Worm (Caenorhabditis elegans): ENCODE results near the gene fnip-2.
"Not testable (repeated sequence)": the region's sequence is repeated elsewhere in the genome, so short reads cannot be mapped to it uniquely, and the experiment has no call there.

DNA sequence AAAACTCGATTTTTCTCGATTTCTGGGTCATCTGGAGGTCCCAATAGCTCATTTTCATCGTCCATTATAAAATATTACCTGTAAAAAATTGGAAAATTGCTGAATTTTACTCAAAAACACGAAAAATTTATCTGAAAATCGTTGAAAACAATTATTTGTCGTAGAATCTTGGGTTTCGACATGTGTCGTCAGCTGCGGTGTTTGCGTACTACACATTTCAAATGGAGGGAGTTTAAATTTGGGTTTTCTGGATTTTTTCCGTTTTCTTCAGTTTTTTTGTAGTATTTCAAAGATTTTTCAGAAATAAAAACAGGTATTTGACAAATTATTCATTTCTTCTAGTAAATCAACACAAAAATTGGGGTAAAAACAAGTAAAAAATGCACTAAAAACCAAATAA, 52.9 kb downstream of the fnip-2 start, which contains the start of gene M70.5:
- TF ChIP-seq him-1, dao-5 (tag; optimal IDR thresholded peaks at IDR 0.05): not testable (repeated sequence)

Measured in whole organism, L4/young adult.